Worm (Caenorhabditis elegans) whole organism, young adult: Measurements from ENCODE around the gene Y57A10C.9.
A peak's percentile ranks its signal among the peaks of the same experiment; 100 is the strongest.

Experiments
- B0261.1 ChIP-seq: sonication (generic microtip); optimal IDR thresholded peaks from 2 replicates; lab custom pipeline; 2016; ENCODE audit warnings: mild to moderate bottlenecking, missing genetic modification characterization, moderate library complexity, missing compliant biosample characterization
- F57A8.1 ChIP-seq: fragments of 200-800 bp; sonication (Bioruptor generic); optimal IDR thresholded peaks from 2 replicates; lab custom pipeline; 2018; ENCODE audit warnings: mild to moderate bottlenecking, missing genetic modification characterization, moderate library complexity, missing compliant biosample characterization
- T07F8.4 ChIP-seq: sonication (generic microtip); optimal IDR thresholded peaks from 2 replicates; lab custom pipeline; 2016; ENCODE audit warnings: mild to moderate bottlenecking, missing genetic modification characterization, moderate library complexity, missing compliant biosample characterization
- attf-3 ChIP-seq: fragments of 200-800 bp; sonication (Bioruptor generic); conservative IDR thresholded peaks from 2 replicates; pipeline ENCODE4 v1.3.6; 2022; ENCODE audit warnings: missing genetic modification reagents, missing genetic modification characterization, missing compliant biosample characterization
- attf-5 ChIP-seq: fragments of 200-800 bp; sonication (Bioruptor generic); optimal IDR thresholded peaks from 2 replicates; lab custom pipeline; 2018; ENCODE audit warnings: mild to moderate bottlenecking, missing genetic modification characterization, missing compliant biosample characterization
- ceh-40 ChIP-seq: fragments of 200-800 bp; sonication (Bioruptor generic); IDR thresholded peaks from 2 replicates; pipeline ENCODE4 v1.3.6; 2022; ENCODE audit warnings: missing genetic modification characterization, missing compliant biosample characterization
- die-1 ChIP-seq: sonication (generic microtip); optimal IDR thresholded peaks from 2 replicates; lab custom pipeline; 2016; ENCODE audit warnings: missing genotype, mild to moderate bottlenecking, missing genetic modification characterization, missing compliant biosample characterization
- dox-1 ChIP-seq: fragments of 200-800 bp; sonication (Bioruptor generic); IDR thresholded peaks from 2 replicates; pipeline ENCODE4 v1.3.6; 2022; ENCODE audit warnings: missing genetic modification reagents, missing genetic modification characterization, missing compliant biosample characterization
- dpff-1 ChIP-seq: sonication (generic microtip); optimal IDR thresholded peaks from 2 replicates; lab custom pipeline; 2017; ENCODE audit warnings: mild to moderate bottlenecking, missing genetic modification characterization, missing compliant biosample characterization
- egl-18 ChIP-seq: fragments of 200-800 bp; sonication (Bioruptor generic); IDR thresholded peaks from 2 replicates; pipeline ENCODE4 v1.3.6; 2022; ENCODE audit warnings: missing genetic modification reagents, missing genetic modification characterization, missing compliant biosample characterization
- egrh-3 ChIP-seq: fragments of 200-800 bp; sonication (Bioruptor generic); IDR thresholded peaks from 2 replicates; pipeline ENCODE4 v1.3.6; 2022; ENCODE audit warnings: missing genetic modification reagents, missing genetic modification characterization, missing compliant biosample characterization
- hlh-26 ChIP-seq: fragments of 200-800 bp; sonication (Bioruptor generic); conservative IDR thresholded peaks from 2 replicates; pipeline ENCODE4 v1.3.6; 2022; ENCODE audit warnings: missing genetic modification reagents, missing genetic modification characterization, missing compliant biosample characterization
- hmg-1.2 ChIP-seq: fragments of 200-800 bp; sonication (Bioruptor generic); IDR thresholded peaks from 2 replicates; pipeline ENCODE4 v1.3.6; 2022; ENCODE audit warnings: missing genetic modification reagents, missing genetic modification characterization, missing compliant biosample characterization
- hrde-1 ChIP-seq: sonication (generic microtip); optimal IDR thresholded peaks from 2 replicates; lab custom pipeline; 2016; ENCODE audit warnings: missing genetic modification characterization, mild to moderate bottlenecking, missing compliant biosample characterization, moderate library complexity, missing genotype, missing genetic modification reagents, borderline replicate concordance
- lsl-1 ChIP-seq: fragments of 200-800 bp; sonication (Bioruptor generic); optimal IDR thresholded peaks from 2 replicates; lab custom pipeline; 2018; ENCODE audit warnings: mild to moderate bottlenecking, missing genetic modification characterization, moderate library complexity, missing compliant biosample characterization
- lsy-27 ChIP-seq: sonication (generic microtip); optimal IDR thresholded peaks from 2 replicates; lab custom pipeline; 2017; ENCODE audit warnings: missing genetic modification characterization, mild to moderate bottlenecking, missing compliant biosample characterization, antibody characterized with exemption, missing genotype, borderline replicate concordance; ENCODE audit not compliant: insufficient read depth
- madf-10 ChIP-seq: sonication (generic microtip); optimal IDR thresholded peaks from 2 replicates; lab custom pipeline; 2016; ENCODE audit warnings: mild to moderate bottlenecking, missing genetic modification characterization, missing compliant biosample characterization
- madf-6 ChIP-seq: fragments of 200-800 bp; sonication (Bioruptor generic); IDR thresholded peaks from 2 replicates; pipeline ENCODE4 v1.3.6; 2022; ENCODE audit warnings: missing genetic modification reagents, missing genetic modification characterization, missing compliant biosample characterization
- nfya-2 ChIP-seq: fragments of 200-800 bp; sonication (Bioruptor generic); IDR thresholded peaks from 2 replicates; pipeline ENCODE4 v1.3.6; 2022; ENCODE audit warnings: missing genetic modification reagents, missing genetic modification characterization, missing compliant biosample characterization
- nhr-120 ChIP-seq: fragments of 200-800 bp; sonication (Bioruptor generic); IDR thresholded peaks from 2 replicates; pipeline ENCODE4 v1.3.6; 2022; ENCODE audit warnings: missing genetic modification characterization, missing compliant biosample characterization
- repo-1 ChIP-seq: sonication (generic microtip); optimal IDR thresholded peaks from 2 replicates; lab custom pipeline; 2017; ENCODE audit warnings: mild to moderate bottlenecking, missing genetic modification characterization, missing compliant biosample characterization
- rpc-1 ChIP-seq, 2 experiments: fragments of 150-350 bp in 1 of 2; sonication (generic microtip) in 1 of 2; optimal IDR thresholded peaks; 2 replicates each; lab custom pipeline; 2014 to 2018; ENCODE audit warnings: missing biosample characterization in 1 of 2, missing genetic modification characterization in 1 of 2, missing genetic modification reagents in 1 of 2, missing genotype in 1 of 2
- sdz-38 ChIP-seq: sonication (generic microtip); optimal IDR thresholded peaks from 2 replicates; lab custom pipeline; 2016; ENCODE audit warnings: missing genotype, missing genetic modification characterization, missing compliant biosample characterization
- snpc-1.1 ChIP-seq: sonication (generic microtip); optimal IDR thresholded peaks from 2 replicates; lab custom pipeline; 2017; ENCODE audit warnings: missing genetic modification characterization, mild to moderate bottlenecking, missing compliant biosample characterization, antibody characterized with exemption, moderate library complexity, missing genotype, missing genetic modification reagents; ENCODE audit not compliant: insufficient read depth
- snpc-1.3 ChIP-seq: sonication (generic microtip); optimal IDR thresholded peaks from 2 replicates; lab custom pipeline; 2017; ENCODE audit warnings: missing genetic modification characterization, mild to moderate bottlenecking, missing compliant biosample characterization, antibody characterized with exemption, moderate library complexity, missing genotype, missing genetic modification reagents; ENCODE audit not compliant: insufficient read depth
- snpc-4 ChIP-seq, 5 experiments: fragments of 150-350 bp in 1 of 5; sonication (generic microtip) in 4 of 5; optimal IDR thresholded peaks; 2 replicates each; lab custom pipeline; 2014 to 2018; ENCODE audit warnings: missing genetic modification characterization in 5 of 5, missing biosample characterization in 3 of 5, antibody characterized with exemption in 2 of 5, mild to moderate bottlenecking in 2 of 5, missing compliant biosample characterization in 2 of 5, missing genotype in 2 of 5, moderate library complexity in 2 of 5, missing genetic modification reagents in 1 of 5
- somi-1 ChIP-seq: fragments of 200-800 bp; sonication (Bioruptor generic); optimal IDR thresholded peaks from 2 replicates; lab custom pipeline; 2018; ENCODE audit warnings: mild to moderate bottlenecking, missing genetic modification characterization, missing compliant biosample characterization
- zfh-2 ChIP-seq: fragments of 200-800 bp; sonication (Bioruptor generic); conservative IDR thresholded peaks from 2 replicates; pipeline ENCODE4 v1.3.6; 2022; ENCODE audit warnings: missing genetic modification reagents, missing genetic modification characterization, missing compliant biosample characterization
- ztf-25 ChIP-seq: fragments of 200-800 bp; sonication (Bioruptor generic); IDR thresholded peaks from 2 replicates; pipeline ENCODE4 v1.3.6; 2022; ENCODE audit warnings: missing genetic modification reagents, missing genetic modification characterization, missing compliant biosample characterization

The Y57A10C.9 gene

ce11 chrII:12387487-12387886, 50.9 kb downstream of the Y57A10C.9 start:
- TF ChIP-seq lsy-27 (tag; lab: Kevin White, UChicago), result no peak
- no peak for TF ChIP-seq dox-1 (GFP tag; lab: Robert Waterston, UW)
- TF ChIP-seq madf-10 (tag; lab: Kevin White, UChicago), result no peak
- TF ChIP-seq sdz-38 (tag; lab: Kevin White, UChicago), result no peak
- TF ChIP-seq attf-5 (GFP tag; lab: Kevin White, UChicago), result no peak
- no peak for TF ChIP-seq lsl-1 (GFP tag; lab: Kevin White, UChicago)
- no peak for TF ChIP-seq snpc-1.3
- TF ChIP-seq T07F8.4, result no peak
- TF ChIP-seq ceh-40, result no peak
- no peak for TF ChIP-seq ztf-25 (GFP tag; lab: Robert Waterston, UW)
- TF ChIP-seq, all 124 proteins: peak for 0

ce11 chrII:12386781-12387180, 51.6 kb downstream of the Y57A10C.9 start, which contains the start of gene sre-42:
Gene sre-42 (minus strand): TSS chrII:12386881.
- no peak for TF ChIP-seq egrh-3 (GFP tag; lab: Robert Waterston, UW)
- TF ChIP-seq lsl-1 (GFP tag; lab: Kevin White, UChicago), result no peak
- TF ChIP-seq nfya-2, result no peak
- TF ChIP-seq F57A8.1 (GFP tag; lab: Kevin White, UChicago), result no peak
- no peak for TF ChIP-seq egl-18 (GFP tag; lab: Robert Waterston, UW)
- no peak for TF ChIP-seq nhr-120 (GFP tag; lab: Robert Waterston, UW)
- TF ChIP-seq hlh-26 (GFP tag; lab: Robert Waterston, UW), result no peak
- no peak for TF ChIP-seq B0261.1 (tag; lab: Kevin White, UChicago)
- TF ChIP-seq zfh-2 (GFP tag; lab: Robert Waterston, UW), result no peak
- no peak for TF ChIP-seq somi-1
- no peak for TF ChIP-seq die-1 (tag; lab: Kevin White, UChicago)
- no peak for TF ChIP-seq madf-10 (tag; lab: Kevin White, UChicago)
- TF ChIP-seq T07F8.4, result no peak

- TF ChIP-seq attf-3 (no peak), zfh-2 (GFP tag; lab: Robert Waterston, UW) (peak; percentile 86), rpc-1 (optimal IDR thresholded peaks at IDR 0.05; lab: Kevin White, UChicago) (no peak), rpc-1 (tag; optimal IDR thresholded peaks at IDR 0.05; lab: Kevin White, UChicago) (peak; percentile 8), dpff-1 (tag; lab: Kevin White, UChicago) (no peak), repo-1 (no peak), snpc-1.1 (tag; lab: Kevin White, UChicago) (peak; percentile 67), snpc-4 (GFP tag; optimal IDR thresholded peaks at IDR 0.05; lab: Kevin White, UChicago) (peak; percentile 21), snpc-4 (tag; optimal IDR thresholded peaks at IDR 0.05; lab: Kevin White, UChicago) (peak in 3 of 4 experiments; percentile 28 to 90 (median 84)), egrh-3 (GFP tag; lab: Robert Waterston, UW) (peak; percentile 31; the same call in 1 of the 2 replicates), madf-6 (GFP tag; lab: Robert Waterston, UW) (no peak), hrde-1 (no peak), hmg-1.2 (GFP tag; lab: Robert Waterston, UW) (peak; percentile 17; the same call in 1 of the 2 replicates)
Observed at ce11 chrII:12385815-12386214, 52.5 kb downstream of the Y57A10C.9 start.
